Worm (Caenorhabditis elegans) whole organism, L1 larva: ENCODE measurements around the gene M7.8.
A peak's percentile ranks its signal among the peaks of the same experiment; 100 is the strongest.

Experiments
- C16A3.4 ChIP-seq: fragments of 150-350 bp; optimal IDR thresholded peaks from 2 replicates; lab custom pipeline; 2014; ENCODE audit warnings: missing biosample characterization, missing genetic modification characterization
- C34B4.2 ChIP-seq: sonication (generic microtip); optimal IDR thresholded peaks from 2 replicates; lab custom pipeline; 2017; ENCODE audit warnings: mild to moderate bottlenecking, missing genetic modification characterization, missing compliant biosample characterization
- F16B12.6 ChIP-seq: fragments of 150-350 bp; optimal IDR thresholded peaks from 2 replicates; lab custom pipeline; 2014; ENCODE audit warnings: missing biosample characterization, missing genetic modification characterization
- ama-1 ChIP-seq: fragments of 150-350 bp; optimal IDR thresholded peaks from 2 replicates; lab custom pipeline; 2014
- blmp-1 ChIP-seq: fragments of 150-350 bp; optimal IDR thresholded peaks from 2 replicates; lab custom pipeline; 2014; ENCODE audit warnings: missing biosample characterization, missing genetic modification characterization
- ceh-63 ChIP-seq: fragments of 200-800 bp; sonication (Bioruptor generic); optimal IDR thresholded peaks from 2 replicates; lab custom pipeline; 2018; ENCODE audit warnings: mild to moderate bottlenecking, missing genetic modification characterization, missing compliant biosample characterization
- ceh-8 ChIP-seq: fragments of 200-800 bp; sonication (Bioruptor generic); optimal IDR thresholded peaks from 2 replicates; lab custom pipeline; 2018; ENCODE audit warnings: mild to moderate bottlenecking, missing genetic modification characterization, moderate library complexity, missing compliant biosample characterization
- dpl-1 ChIP-seq, 3 experiments: fragments of 150-350 bp in 2 of 3; sonication (generic microtip) in 1 of 3; optimal IDR thresholded peaks; 2 replicates each; lab custom pipeline; 2014 to 2017; ENCODE audit warnings: missing biosample characterization in 3 of 3, missing genetic modification characterization in 3 of 3, missing genetic modification reagents in 3 of 3
- efl-1 ChIP-seq, 4 experiments: fragments of 150-350 bp; optimal IDR thresholded peaks in 3 of 4; peaks in 1 of 4; 1 replicate in 1 of 4; 2 replicates in 3 of 4; lab custom pipeline; 2014; ENCODE audit warnings: missing biosample characterization in 2 of 4, missing genetic modification characterization in 2 of 4, missing genetic modification reagents in 2 of 4
- efl-3 ChIP-seq: fragments of 200-800 bp; sonication (Bioruptor generic); optimal IDR thresholded peaks from 2 replicates; lab custom pipeline; 2018; ENCODE audit warnings: mild to moderate bottlenecking, missing genetic modification characterization, missing compliant biosample characterization
- ets-5 ChIP-seq: fragments of 200-800 bp; sonication (Bioruptor generic); IDR thresholded peaks from 2 replicates; pipeline ENCODE4 v1.3.6; 2022; ENCODE audit warnings: missing genetic modification characterization, missing compliant biosample characterization
- fkh-10 ChIP-seq: sonication (generic microtip); optimal IDR thresholded peaks from 2 replicates; lab custom pipeline; 2017; ENCODE audit warnings: missing biosample characterization, missing genetic modification reagents, missing genetic modification characterization
- fkh-8 ChIP-seq: sonication (generic microtip); optimal IDR thresholded peaks from 2 replicates; lab custom pipeline; 2016; ENCODE audit warnings: mild to moderate bottlenecking, missing genetic modification characterization, missing compliant biosample characterization
- fos-1 ChIP-seq: fragments of 150-350 bp; optimal IDR thresholded peaks from 2 replicates; lab custom pipeline; 2014; ENCODE audit warnings: missing biosample characterization, missing genetic modification characterization
- hlh-17 ChIP-seq: fragments of 200-800 bp; sonication (Bioruptor generic); optimal IDR thresholded peaks from 2 replicates; lab custom pipeline; 2018; ENCODE audit warnings: missing genetic modification characterization, mild to moderate bottlenecking, missing compliant biosample characterization, moderate library complexity, borderline replicate concordance
- hlh-4 ChIP-seq: sonication (generic microtip); optimal IDR thresholded peaks from 2 replicates; lab custom pipeline; 2016; ENCODE audit warnings: mild to moderate bottlenecking, missing genetic modification characterization, missing compliant biosample characterization
- hpl-2 ChIP-seq: fragments of 150-350 bp; optimal IDR thresholded peaks from 2 replicates; lab custom pipeline; 2014; ENCODE audit warnings: missing biosample characterization, missing genetic modification reagents, missing genetic modification characterization
- isw-1 ChIP-seq: fragments of 200-800 bp; sonication (Bioruptor generic); IDR thresholded peaks from 2 replicates; pipeline ENCODE4 v1.3.6; 2022; ENCODE audit warnings: missing genetic modification characterization, missing compliant biosample characterization
- lin-13 ChIP-seq: fragments of 150-350 bp; optimal IDR thresholded peaks from 2 replicates; lab custom pipeline; 2014; ENCODE audit warnings: missing biosample characterization, missing genetic modification reagents, missing genetic modification characterization
- lin-14 ChIP-seq: fragments of 200-800 bp; sonication (Bioruptor generic); optimal IDR thresholded peaks from 2 replicates; lab custom pipeline; 2018; ENCODE audit warnings: mild to moderate bottlenecking, missing genetic modification characterization, moderate library complexity, missing compliant biosample characterization
- lin-35 ChIP-seq, 2 experiments: fragments of 150-350 bp; optimal IDR thresholded peaks; 2 replicates each; lab custom pipeline; 2014; ENCODE audit warnings: missing biosample characterization in 2 of 2, missing genetic modification characterization in 2 of 2, missing genetic modification reagents in 2 of 2
- lin-39 ChIP-seq: fragments of 150-350 bp; optimal IDR thresholded peaks from 2 replicates; lab custom pipeline; 2014; ENCODE audit warnings: missing biosample characterization, missing genetic modification reagents, missing genetic modification characterization
- lir-3 ChIP-seq: sonication (generic microtip); optimal IDR thresholded peaks from 2 replicates; lab custom pipeline; 2016; ENCODE audit warnings: mild to moderate bottlenecking, missing genetic modification characterization, moderate library complexity, missing compliant biosample characterization; ENCODE audit not compliant: poor library complexity
- lsy-2 ChIP-seq, 2 experiments: fragments of 150-350 bp; optimal IDR thresholded peaks; 2 replicates each; lab custom pipeline; 2014; ENCODE audit warnings: missing biosample characterization in 2 of 2, missing genetic modification characterization in 2 of 2
- mab-9 ChIP-seq: fragments of 200-800 bp; sonication (Bioruptor generic); IDR thresholded peaks from 2 replicates; pipeline ENCODE4 v1.3.6; 2022; ENCODE audit warnings: missing genetic modification reagents, missing genetic modification characterization, missing compliant biosample characterization
- mef-2 ChIP-seq: fragments of 150-350 bp; optimal IDR thresholded peaks from 2 replicates; lab custom pipeline; 2014; ENCODE audit warnings: missing biosample characterization, missing genetic modification characterization
- mep-1 ChIP-seq: fragments of 150-350 bp; optimal IDR thresholded peaks from 2 replicates; lab custom pipeline; 2014; ENCODE audit warnings: missing biosample characterization, missing genetic modification characterization
- nhr-19 ChIP-seq: fragments of 200-800 bp; sonication (Bioruptor generic); conservative IDR thresholded peaks from 2 replicates; pipeline ENCODE4 v1.3.6; 2022; ENCODE audit warnings: missing genetic modification characterization, missing compliant biosample characterization
- nhr-71 ChIP-seq: sonication (generic microtip); optimal IDR thresholded peaks from 2 replicates; lab custom pipeline; 2016; ENCODE audit warnings: mild to moderate bottlenecking, missing genetic modification characterization, moderate library complexity, missing compliant biosample characterization
- nhr-77 ChIP-seq: fragments of 150-350 bp; optimal IDR thresholded peaks from 2 replicates; lab custom pipeline; 2014; ENCODE audit warnings: missing biosample characterization, missing genetic modification characterization
- nhr-84 ChIP-seq: sonication (generic microtip); optimal IDR thresholded peaks from 2 replicates; lab custom pipeline; 2017; ENCODE audit warnings: missing biosample characterization, missing genetic modification characterization
- nhr-85 ChIP-seq: sonication (generic microtip); peaks from one replicate; lab custom pipeline; 2016; ENCODE audit warnings: missing genetic modification characterization, inconsistent platforms, missing compliant biosample characterization
- nhr-90 ChIP-seq: sonication (generic microtip); optimal IDR thresholded peaks from 2 replicates; lab custom pipeline; 2016; ENCODE audit warnings: mild to moderate bottlenecking, missing genetic modification characterization, missing compliant biosample characterization; ENCODE audit not compliant: poor library complexity
- pag-3 ChIP-seq: sonication (generic microtip); optimal IDR thresholded peaks from 2 replicates; lab custom pipeline; 2017; ENCODE audit warnings: missing genetic modification characterization, mild to moderate bottlenecking, missing compliant biosample characterization, antibody characterized with exemption, borderline replicate concordance; ENCODE audit not compliant: insufficient read depth
- pqm-1 ChIP-seq: sonication (generic microtip); optimal IDR thresholded peaks from 3 replicates; lab custom pipeline; 2017; ENCODE audit warnings: missing biosample characterization, missing genetic modification characterization
- rnt-1 ChIP-seq: sonication (generic microtip); optimal IDR thresholded peaks from 2 replicates; lab custom pipeline; 2016; ENCODE audit warnings: mild to moderate bottlenecking, missing genetic modification characterization, moderate library complexity, missing compliant biosample characterization
- skn-1 ChIP-seq: fragments of 150-350 bp; optimal IDR thresholded peaks from 2 replicates; lab custom pipeline; 2014; ENCODE audit warnings: missing biosample characterization, missing genetic modification characterization
- snpc-4 ChIP-seq: fragments of 150-350 bp; optimal IDR thresholded peaks from 2 replicates; lab custom pipeline; 2014; ENCODE audit warnings: missing biosample characterization, missing genetic modification characterization
- snu-23 ChIP-seq: sonication (generic microtip); optimal IDR thresholded peaks from 2 replicates; lab custom pipeline; 2016; ENCODE audit warnings: missing genetic modification characterization, missing compliant biosample characterization
- swsn-7 ChIP-seq: sonication (generic microtip); optimal IDR thresholded peaks from 2 replicates; lab custom pipeline; 2016; ENCODE audit warnings: missing genetic modification characterization, missing compliant biosample characterization
- tbx-2 ChIP-seq: sonication (generic microtip); optimal IDR thresholded peaks from 2 replicates; lab custom pipeline; 2016; ENCODE audit warnings: missing genetic modification characterization, missing compliant biosample characterization
- tlp-1 ChIP-seq: fragments of 150-350 bp; optimal IDR thresholded peaks from 2 replicates; lab custom pipeline; 2014; ENCODE audit warnings: missing biosample characterization, missing genetic modification characterization
- unc-130 ChIP-seq: fragments of 150-350 bp; optimal IDR thresholded peaks from 2 replicates; lab custom pipeline; 2017; ENCODE audit warnings: missing biosample characterization, missing genetic modification characterization, inconsistent platforms
- unc-30 ChIP-seq: sonication (generic microtip); optimal IDR thresholded peaks from 2 replicates; lab custom pipeline; 2017; ENCODE audit warnings: missing biosample characterization, missing genetic modification characterization
- vab-15 ChIP-seq: sonication (generic microtip); optimal IDR thresholded peaks from 2 replicates; lab custom pipeline; 2017; ENCODE audit warnings: missing genotype, mild to moderate bottlenecking, missing genetic modification characterization, missing compliant biosample characterization
- xbp-1 ChIP-seq: sonication (generic microtip); optimal IDR thresholded peaks from 2 replicates; lab custom pipeline; 2016; ENCODE audit warnings: missing genetic modification characterization, missing compliant biosample characterization
- zag-1 ChIP-seq: fragments of 150-350 bp; optimal IDR thresholded peaks from 2 replicates; lab custom pipeline; 2014; ENCODE audit warnings: missing biosample characterization, missing genetic modification characterization

Gene M7.8

DNA sequence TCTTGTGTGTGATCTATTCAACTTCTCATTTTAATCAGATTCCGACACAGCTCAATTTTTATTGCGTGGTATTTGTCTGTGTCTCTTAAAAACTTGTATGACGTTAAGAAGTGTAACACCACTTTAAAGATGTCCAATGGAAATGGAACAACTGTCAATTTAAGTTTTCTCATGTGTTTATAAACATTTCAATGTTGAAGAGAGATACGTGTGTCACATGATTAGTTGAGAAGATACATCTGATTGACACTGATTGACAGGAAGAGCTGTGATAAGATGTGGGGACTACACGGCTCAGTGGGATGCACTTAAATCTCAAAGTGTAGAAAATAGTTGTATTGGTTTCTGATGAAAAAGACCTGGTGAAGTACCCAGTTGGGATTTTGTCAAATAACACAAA is 26.6 kb downstream of the M7.8 start (continued):
- TF ChIP-seq nhr-85 (tag; lab: Kevin White, UChicago): peak; percentile 39
- peak; percentile 57 for TF ChIP-seq tbx-2 (tag; lab: Kevin White, UChicago)
- TF ChIP-seq snpc-4 (tag; lab: Kevin White, UChicago): no peak
- peak; percentile 96 for TF ChIP-seq lin-39 (tag; lab: Kevin White, UChicago)
- peak; percentile 82 for TF ChIP-seq rnt-1 (tag; lab: Kevin White, UChicago)
- TF ChIP-seq C16A3.4 (tag; lab: Kevin White, UChicago): peak; percentile 27
- TF ChIP-seq lin-14: peak; percentile 90
- peak; percentile 42 for TF ChIP-seq unc-130 (tag; lab: Kevin White, UChicago)
- TF ChIP-seq snu-23 (GFP tag; lab: Kevin White, UChicago): peak; percentile 64
- no peak for TF ChIP-seq pqm-1 (tag; lab: Kevin White, UChicago)
- TF ChIP-seq lsy-2 (tag; optimal IDR thresholded peaks at IDR 0.05; lab: Kevin White, UChicago): peak; percentile 78 to 87
- TF ChIP-seq dpl-1 (GFP tag; optimal IDR thresholded peaks at IDR 0.05; lab: Kevin White, UChicago): peak in 1 of 3 experiments; percentile 3
- TF ChIP-seq vab-15 (tag; lab: Kevin White, UChicago): no peak
- TF ChIP-seq efl-1 (optimal IDR thresholded peaks at IDR 0.05; lab: Kevin White, UChicago): peak; percentile 15 to 44
- peak in 1 of 2 experiments; percentile 65 for TF ChIP-seq efl-1 (GFP tag; optimal IDR thresholded peaks at IDR 0.05 in 1 of 2; lab: Kevin White, UChicago)
- TF ChIP-seq nhr-77 (tag; lab: Kevin White, UChicago): no peak
- TF ChIP-seq, all 84 proteins: peak for 27

DNA sequence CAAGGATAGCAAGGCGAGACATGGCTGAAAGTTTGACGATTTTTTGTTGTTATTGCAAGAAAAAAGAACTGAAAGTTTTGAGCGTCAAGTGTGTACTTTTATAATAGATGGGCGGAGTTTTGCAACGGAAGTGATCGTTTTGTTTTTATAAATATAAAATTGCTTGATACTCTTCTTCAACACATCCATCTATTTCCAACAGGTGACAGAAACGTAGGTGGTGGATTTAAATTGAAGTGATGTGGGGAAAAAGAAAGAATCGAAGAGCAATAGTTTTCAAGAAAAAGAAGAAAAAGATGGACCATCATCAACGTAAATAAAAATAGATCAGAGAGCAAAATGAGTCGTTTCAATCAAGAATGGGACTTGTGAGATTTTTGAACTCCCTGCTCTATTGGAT is 27.9 kb downstream of the M7.8 start, which contains the start of gene ttr-17:
Gene ttr-17 (minus strand): TSS at position 24 of the 400 bp plus-strand sequence.
- TF ChIP-seq nhr-71 (tag; lab: Kevin White, UChicago): peak; percentile 58
- TF ChIP-seq hlh-17 (GFP tag; lab: Kevin White, UChicago): no peak
- TF ChIP-seq pag-3 (tag; lab: Kevin White, UChicago): no peak
- peak; percentile 17 for TF ChIP-seq snu-23 (GFP tag; lab: Kevin White, UChicago)
- TF ChIP-seq lin-14: peak; percentile 53
- TF ChIP-seq rnt-1 (tag; lab: Kevin White, UChicago): peak; percentile 55
- TF ChIP-seq nhr-19: peak; percentile 36
- no peak for TF ChIP-seq C34B4.2 (tag; lab: Kevin White, UChicago)
- no peak for TF ChIP-seq xbp-1 (tag; lab: Kevin White, UChicago)
- no peak for TF ChIP-seq mef-2 (tag; lab: Kevin White, UChicago)
- TF ChIP-seq lsy-2 (tag; optimal IDR thresholded peaks at IDR 0.05; lab: Kevin White, UChicago): peak; percentile 12 to 45
- TF ChIP-seq lin-39 (tag; lab: Kevin White, UChicago): peak; percentile 50
- no peak for TF ChIP-seq fkh-10

DNA sequence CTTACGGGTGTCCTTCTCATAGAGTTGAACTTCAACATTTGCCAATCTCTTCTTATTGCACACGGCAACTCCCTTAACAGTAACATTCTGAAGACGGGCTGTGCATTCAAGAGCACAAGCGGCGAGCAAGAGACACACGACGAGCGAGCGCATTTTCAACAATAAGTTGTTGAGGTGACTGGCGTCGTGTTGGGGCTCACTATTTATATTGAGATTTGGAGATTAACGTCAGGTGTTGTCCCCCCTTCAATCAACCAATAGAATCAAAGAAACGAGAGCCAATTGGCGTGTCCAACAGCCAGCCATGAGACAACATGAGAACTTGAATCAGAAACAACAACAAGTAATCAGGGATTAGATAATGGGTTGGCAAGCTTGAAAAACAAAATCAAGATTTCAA is 30.9 kb downstream of the M7.8 start, which contains the start of gene ttr-16:
Gene ttr-16 (minus strand): TSS at position 176 of the 400 bp plus-strand sequence.
- TF ChIP-seq fos-1 (tag; lab: Kevin White, UChicago) (no peak), lir-3 (tag; lab: Kevin White, UChicago) (no peak), nhr-90 (tag; lab: Kevin White, UChicago) (no peak), mep-1 (tag; lab: Kevin White, UChicago) (no peak), hlh-4 (no peak), C34B4.2 (tag; lab: Kevin White, UChicago) (no peak), ceh-8 (GFP tag; lab: Kevin White, UChicago) (no peak), swsn-7 (tag; lab: Kevin White, UChicago) (peak; percentile 43), lin-13 (GFP tag; lab: Kevin White, UChicago) (no peak), lsy-2 (tag; optimal IDR thresholded peaks at IDR 0.05; lab: Kevin White, UChicago) (peak in 1 of 2 experiments; percentile 52), isw-1 (GFP tag; lab: Robert Waterston, UW) (no peak), ets-5 (no peak), lin-35 (GFP tag; optimal IDR thresholded peaks at IDR 0.05; lab: Kevin White, UChicago) (no peak), dpl-1 (GFP tag; optimal IDR thresholded peaks at IDR 0.05; lab: Kevin White, UChicago) (no peak), snu-23 (GFP tag; lab: Kevin White, UChicago) (peak; percentile 50), vab-15 (tag; lab: Kevin White, UChicago) (no peak), efl-3 (GFP tag; lab: Kevin White, UChicago) (no peak), fkh-10 (no peak), fkh-8 (tag; lab: Kevin White, UChicago) (no peak), ceh-63 (GFP tag; lab: Kevin White, UChicago) (no peak), blmp-1 (no peak), C16A3.4 (tag; lab: Kevin White, UChicago) (no peak), nhr-19 (peak; percentile 51), F16B12.6 (no peak), mab-9 (GFP tag; lab: Robert Waterston, UW) (no peak), zag-1 (tag; lab: Kevin White, UChicago) (no peak), skn-1 (tag; lab: Kevin White, UChicago) (no peak), ama-1 (peak; percentile 87), tlp-1 (tag; lab: Kevin White, UChicago) (no peak), nhr-84 (no peak), hpl-2 (GFP tag; lab: Kevin White, UChicago) (no peak), unc-30 (tag; lab: Kevin White, UChicago) (no peak)
